Fruit fly (Drosophila melanogaster): Measurements from ENCODE around the gene CG31205.

- TF ChIP-seq EcR (GFP tag; optimal IDR thresholded peaks at IDR 0.05): peak; percentile 30
- TF ChIP-seq CG13204 (GFP tag; optimal IDR thresholded peaks at IDR 0.05): no peak
- no peak for TF ChIP-seq CG17806 (tag; optimal IDR thresholded peaks at IDR 0.05)
- TF ChIP-seq Ets98B (GFP tag; IDR thresholded peaks at IDR 0.05): peak; percentile 46
- TF ChIP-seq CG4496 (GFP tag; IDR thresholded peaks at IDR 0.05): peak; percentile 16; the same call in 1 of the 3 replicates
- TF ChIP-seq Pif1A (GFP tag; optimal IDR thresholded peaks at IDR 0.05): no peak
These were observed 34.1 kb downstream of the CG31205 start for dm6 chr3R:20765302-20766155.
